Worm (Caenorhabditis elegans) whole organism, young adult: ENCODE results near the gene Y45G12B.3.

Experiments used
- B0019.2 ChIP-seq: fragments of 200-800 bp; sonication (Bioruptor generic); conservative IDR thresholded peaks from 2 replicates; pipeline ENCODE4 v1.3.6; 2022; ENCODE audit warnings: missing genetic modification reagents, missing genetic modification characterization, missing compliant biosample characterization
- B0035.1 ChIP-seq: sonication (generic microtip); optimal IDR thresholded peaks from 2 replicates; lab custom pipeline; 2016; ENCODE audit warnings: missing genetic modification characterization, mild to moderate bottlenecking, missing compliant biosample characterization, missing genotype, missing genetic modification reagents
- B0336.3 ChIP-seq: fragments of 200-800 bp; sonication (Bioruptor generic); IDR thresholded peaks from 2 replicates; pipeline ENCODE4 v1.3.6; 2022; ENCODE audit warnings: missing genetic modification characterization, missing compliant biosample characterization
- F33H1.4 ChIP-seq: fragments of 200-800 bp; sonication (Bioruptor generic); IDR thresholded peaks from 2 replicates; pipeline ENCODE4 v1.3.6; 2022; ENCODE audit warnings: missing genetic modification reagents, missing genetic modification characterization, missing compliant biosample characterization
- F52B5.7 ChIP-seq: sonication (generic microtip); optimal IDR thresholded peaks from 2 replicates; lab custom pipeline; 2016; ENCODE audit warnings: mild to moderate bottlenecking, missing genetic modification characterization, missing compliant biosample characterization
- F57C9.4 ChIP-seq: sonication (generic microtip); optimal IDR thresholded peaks from 2 replicates; lab custom pipeline; 2017; ENCODE audit warnings: mild to moderate bottlenecking, missing genetic modification characterization, missing compliant biosample characterization
- Y53G8AR.9 ChIP-seq: fragments of 200-800 bp; sonication (Bioruptor generic); conservative IDR thresholded peaks from 2 replicates; pipeline ENCODE4 v1.3.6; 2022; ENCODE audit warnings: missing genetic modification reagents, missing genetic modification characterization, missing compliant biosample characterization
- Y79H2A.3 ChIP-seq: fragments of 200-800 bp; sonication (Bioruptor generic); conservative IDR thresholded peaks from 2 replicates; pipeline ENCODE4 v1.3.6; 2022; ENCODE audit warnings: missing genetic modification reagents, missing genetic modification characterization, missing compliant biosample characterization
- athp-1 ChIP-seq: sonication (generic microtip); optimal IDR thresholded peaks from 2 replicates; lab custom pipeline; 2017; ENCODE audit warnings: mild to moderate bottlenecking, missing genetic modification characterization, missing compliant biosample characterization
- attf-5 ChIP-seq: fragments of 200-800 bp; sonication (Bioruptor generic); optimal IDR thresholded peaks from 2 replicates; lab custom pipeline; 2018; ENCODE audit warnings: mild to moderate bottlenecking, missing genetic modification characterization, missing compliant biosample characterization
- attf-6 ChIP-seq: fragments of 200-800 bp; sonication (Bioruptor generic); IDR thresholded peaks from 2 replicates; pipeline ENCODE4 v1.3.6; 2022; ENCODE audit warnings: missing genetic modification reagents, missing genetic modification characterization, missing compliant biosample characterization
- cebp-2 ChIP-seq: fragments of 200-800 bp; sonication (Bioruptor generic); IDR thresholded peaks from 2 replicates; pipeline ENCODE4 v1.3.6; 2022; ENCODE audit warnings: missing genetic modification characterization, missing compliant biosample characterization
- ceh-27 ChIP-seq: fragments of 200-800 bp; sonication (Bioruptor generic); optimal IDR thresholded peaks from 2 replicates; lab custom pipeline; 2018; ENCODE audit warnings: mild to moderate bottlenecking, missing genetic modification characterization, moderate library complexity, missing compliant biosample characterization
- dpl-1 ChIP-seq: fragments of 150-350 bp; optimal IDR thresholded peaks from 2 replicates; lab custom pipeline; 2014; ENCODE audit warnings: missing biosample characterization, missing genetic modification reagents, missing genetic modification characterization
- efl-1 ChIP-seq: fragments of 150-350 bp; optimal IDR thresholded peaks from 2 replicates; lab custom pipeline; 2014; ENCODE audit warnings: missing biosample characterization, missing genetic modification reagents, missing genetic modification characterization
- egrh-3 ChIP-seq: fragments of 200-800 bp; sonication (Bioruptor generic); IDR thresholded peaks from 2 replicates; pipeline ENCODE4 v1.3.6; 2022; ENCODE audit warnings: missing genetic modification reagents, missing genetic modification characterization, missing compliant biosample characterization
- ekl-4 ChIP-seq: fragments of 200-800 bp; sonication (Bioruptor generic); IDR thresholded peaks from 2 replicates; pipeline ENCODE4 v1.3.6; 2022; ENCODE audit warnings: missing genetic modification reagents, missing genetic modification characterization, missing compliant biosample characterization
- ets-4 ChIP-seq: fragments of 200-800 bp; sonication (Bioruptor generic); optimal IDR thresholded peaks from 2 replicates; lab custom pipeline; 2018; ENCODE audit warnings: mild to moderate bottlenecking, missing genetic modification characterization, missing compliant biosample characterization
- hmg-1.2 ChIP-seq: fragments of 200-800 bp; sonication (Bioruptor generic); IDR thresholded peaks from 2 replicates; pipeline ENCODE4 v1.3.6; 2022; ENCODE audit warnings: missing genetic modification reagents, missing genetic modification characterization, missing compliant biosample characterization
- let-526 ChIP-seq: fragments of 200-800 bp; sonication (Bioruptor generic); IDR thresholded peaks from 2 replicates; pipeline ENCODE4 v1.3.6; 2022; ENCODE audit warnings: missing genetic modification reagents, missing genetic modification characterization, missing compliant biosample characterization
- lin-35 ChIP-seq, 3 experiments: fragments of 150-350 bp in 2 of 3; sonication (generic microtip) in 1 of 3; optimal IDR thresholded peaks; 2 replicates each; lab custom pipeline; 2014 to 2018; ENCODE audit warnings: missing biosample characterization in 3 of 3, missing genetic modification characterization in 3 of 3, missing genetic modification reagents in 3 of 3
- lin-40 ChIP-seq: sonication (generic microtip); optimal IDR thresholded peaks from 2 replicates; lab custom pipeline; 2016; ENCODE audit warnings: missing genetic modification characterization, mild to moderate bottlenecking, missing compliant biosample characterization, missing genotype, missing genetic modification reagents
- lin-54 ChIP-seq: fragments of 200-800 bp; sonication (Bioruptor generic); optimal IDR thresholded peaks from 2 replicates; lab custom pipeline; 2018; ENCODE audit warnings: mild to moderate bottlenecking, missing genetic modification characterization, missing compliant biosample characterization
- lsl-1 ChIP-seq: fragments of 200-800 bp; sonication (Bioruptor generic); optimal IDR thresholded peaks from 2 replicates; lab custom pipeline; 2018; ENCODE audit warnings: mild to moderate bottlenecking, missing genetic modification characterization, moderate library complexity, missing compliant biosample characterization
- madf-6 ChIP-seq: fragments of 200-800 bp; sonication (Bioruptor generic); IDR thresholded peaks from 2 replicates; pipeline ENCODE4 v1.3.6; 2022; ENCODE audit warnings: missing genetic modification reagents, missing genetic modification characterization, missing compliant biosample characterization
- madf-8 ChIP-seq: fragments of 200-800 bp; sonication (Bioruptor generic); conservative IDR thresholded peaks from 2 replicates; pipeline ENCODE4 v1.3.6; 2022; ENCODE audit warnings: missing genetic modification reagents, missing genetic modification characterization, missing compliant biosample characterization
- mcd-1 ChIP-seq: fragments of 200-800 bp; sonication (Bioruptor generic); IDR thresholded peaks from 2 replicates; pipeline ENCODE4 v1.3.6; 2022; ENCODE audit warnings: missing genetic modification reagents, missing genetic modification characterization, missing compliant biosample characterization
- nhr-27 ChIP-seq: fragments of 200-800 bp; sonication (Bioruptor generic); optimal IDR thresholded peaks from 2 replicates; lab custom pipeline; 2018; ENCODE audit warnings: mild to moderate bottlenecking, missing genetic modification characterization, moderate library complexity, missing compliant biosample characterization
- nhr-80 ChIP-seq: sonication (generic microtip); optimal IDR thresholded peaks from 2 replicates; lab custom pipeline; 2016; ENCODE audit warnings: missing genetic modification characterization, missing compliant biosample characterization
- nhr-90 ChIP-seq: sonication (generic microtip); optimal IDR thresholded peaks from 2 replicates; lab custom pipeline; 2016; ENCODE audit warnings: missing genotype, mild to moderate bottlenecking, missing genetic modification characterization, missing compliant biosample characterization
- repo-1 ChIP-seq: sonication (generic microtip); optimal IDR thresholded peaks from 2 replicates; lab custom pipeline; 2017; ENCODE audit warnings: mild to moderate bottlenecking, missing genetic modification characterization, missing compliant biosample characterization
- sptf-2 ChIP-seq: fragments of 200-800 bp; sonication (Bioruptor generic); optimal IDR thresholded peaks from 2 replicates; lab custom pipeline; 2018; ENCODE audit warnings: mild to moderate bottlenecking, missing genetic modification characterization, missing compliant biosample characterization
- unc-130 ChIP-seq: sonication (generic microtip); optimal IDR thresholded peaks from 2 replicates; lab custom pipeline; 2016; ENCODE audit warnings: missing genetic modification reagents, missing genetic modification characterization, missing compliant biosample characterization
- xnd-1 ChIP-seq: sonication (generic microtip); optimal IDR thresholded peaks from 2 replicates; lab custom pipeline; 2016; ENCODE audit warnings: missing genotype, missing genetic modification reagents, missing genetic modification characterization, missing compliant biosample characterization
- zfh-2 ChIP-seq: fragments of 200-800 bp; sonication (Bioruptor generic); conservative IDR thresholded peaks from 2 replicates; pipeline ENCODE4 v1.3.6; 2022; ENCODE audit warnings: missing genetic modification reagents, missing genetic modification characterization, missing compliant biosample characterization
- zim-3 ChIP-seq: sonication (generic microtip); optimal IDR thresholded peaks from 2 replicates; lab custom pipeline; 2017; ENCODE audit warnings: mild to moderate bottlenecking, missing genetic modification characterization, moderate library complexity, missing compliant biosample characterization
- ztf-25 ChIP-seq: fragments of 200-800 bp; sonication (Bioruptor generic); IDR thresholded peaks from 2 replicates; pipeline ENCODE4 v1.3.6; 2022; ENCODE audit warnings: missing genetic modification reagents, missing genetic modification characterization, missing compliant biosample characterization
- ztf-26 ChIP-seq: sonication (generic microtip); optimal IDR thresholded peaks from 2 replicates; lab custom pipeline; 2017; ENCODE audit warnings: missing genetic modification characterization, missing compliant biosample characterization

The Y45G12B.3 gene

ce11 chrV:2694389-2694788, 1.7 kb downstream of the Y45G12B.3 start, which contains the start of gene Y45G12B.2 (continued):
- peak; percentile 36 for TF ChIP-seq nhr-80 (tag; lab: Kevin White, UChicago)
- TF ChIP-seq ztf-25 = no peak
- TF ChIP-seq hmg-1.2 (GFP tag; lab: Robert Waterston, UW) = peak; percentile 46; the same call in 1 of the 2 replicates
- peak; percentile 50 for TF ChIP-seq dpl-1
- peak; percentile 6 for TF ChIP-seq athp-1 (tag; lab: Kevin White, UChicago)
- no peak for TF ChIP-seq cebp-2 (GFP tag; lab: Robert Waterston, UW)
- no peak for TF ChIP-seq egrh-3
- peak; percentile 53 for TF ChIP-seq efl-1 (GFP tag; lab: Kevin White, UChicago)
- no peak for TF ChIP-seq sptf-2 (GFP tag; lab: Kevin White, UChicago)
- peak; percentile 30 for TF ChIP-seq attf-5
- TF ChIP-seq unc-130 (GFP tag; lab: Kevin White, UChicago) = no peak
- TF ChIP-seq Y53G8AR.9 = 0 out of 2 replicates have a peak, but pooled peaks have one; percentile 32
- TF ChIP-seq repo-1 (tag; lab: Kevin White, UChicago) = no peak
- peak; percentile 53; the same call in 1 of the 2 replicates for TF ChIP-seq B0336.3 (GFP tag; lab: Robert Waterston, UW)
- TF ChIP-seq nhr-90 = no peak
- TF ChIP-seq let-526 (GFP tag; lab: Robert Waterston, UW) = no peak
- peak in 1 of 3 experiments; percentile 57 for TF ChIP-seq lin-35 (GFP tag; optimal IDR thresholded peaks at IDR 0.05; lab: Kevin White, UChicago)
- no peak for TF ChIP-seq Y79H2A.3 (GFP tag; lab: Robert Waterston, UW)
- TF ChIP-seq B0035.1 = no peak
- TF ChIP-seq ets-4 (GFP tag; lab: Kevin White, UChicago) = no peak
- no peak for TF ChIP-seq ztf-26
- no peak for TF ChIP-seq F52B5.7 (tag; lab: Kevin White, UChicago)
- peak; percentile 93 for TF ChIP-seq lsl-1 (GFP tag; lab: Kevin White, UChicago)
- TF ChIP-seq ceh-27 (GFP tag; lab: Kevin White, UChicago) = peak; percentile 3
- no peak for TF ChIP-seq F57C9.4 (tag; lab: Kevin White, UChicago)
- TF ChIP-seq nhr-27 (tag; lab: Kevin White, UChicago) = no peak
- peak; percentile 37 for TF ChIP-seq lin-40

- peak; percentile 55; the same call in 1 of the 2 replicates for TF ChIP-seq mcd-1
Observed at ce11 chrV:2691703-2692102, 4.4 kb downstream of the Y45G12B.3 start.

- no peak for TF ChIP-seq lin-54 (GFP tag; lab: Kevin White, UChicago)
- TF ChIP-seq xnd-1 = peak; percentile 42
- TF ChIP-seq madf-6 (GFP tag; lab: Robert Waterston, UW) = peak; percentile 67
- TF ChIP-seq F33H1.4 = 0 out of 2 replicates have a peak, but pooled peaks have one; percentile 26
- peak; percentile 58 for TF ChIP-seq efl-1 (GFP tag; lab: Kevin White, UChicago)
- peak; percentile 45 for TF ChIP-seq madf-8 (GFP tag; lab: Robert Waterston, UW)
- no peak for TF ChIP-seq let-526 (GFP tag; lab: Robert Waterston, UW)
Observed at ce11 chrV:2690948-2691347, 5.1 kb downstream of the Y45G12B.3 start.

- TF ChIP-seq B0035.1 (no peak), zfh-2 (GFP tag; lab: Robert Waterston, UW) (peak; percentile 63), attf-6 (GFP tag; lab: Robert Waterston, UW) (no peak), zim-3 (tag; lab: Kevin White, UChicago) (no peak), ekl-4 (no peak), B0019.2 (GFP tag; lab: Robert Waterston, UW) (no peak)
Observed at ce11 chrV:2690478-2690877, 5.6 kb downstream of the Y45G12B.3 start.
